Worm (Caenorhabditis elegans) whole organism, mixed stage, embryonic: ENCODE results near the gene srab-20.

Source experiments
- elt-3 ChIP-seq: fragments of 150-350 bp; optimal IDR thresholded peaks from 2 replicates; lab custom pipeline; 2014; ENCODE audit warnings: missing biosample characterization, missing genetic modification characterization
- mep-1 ChIP-seq: fragments of 150-350 bp; optimal IDR thresholded peaks from 2 replicates; lab custom pipeline; 2017; ENCODE audit warnings: missing biosample characterization, missing genetic modification reagents, missing genetic modification characterization, inconsistent platforms
- mls-2 ChIP-seq: sonication (generic microtip); optimal IDR thresholded peaks from 2 replicates; lab custom pipeline; 2016; ENCODE audit warnings: mild to moderate bottlenecking, missing genetic modification characterization, moderate library complexity, missing compliant biosample characterization
- nhr-12 ChIP-seq: fragments of 150-350 bp; optimal IDR thresholded peaks from 2 replicates; lab custom pipeline; 2014; ENCODE audit warnings: missing biosample characterization, missing genetic modification characterization
- nhr-237 ChIP-seq: fragments of 150-350 bp; optimal IDR thresholded peaks from 2 replicates; lab custom pipeline; 2014; ENCODE audit warnings: missing biosample characterization, missing genetic modification characterization
- nhr-28 ChIP-seq: fragments of 150-350 bp; optimal IDR thresholded peaks from 2 replicates; lab custom pipeline; 2014; ENCODE audit warnings: missing biosample characterization, missing genetic modification characterization
- nhr-76 ChIP-seq: sonication (generic microtip); optimal IDR thresholded peaks from 2 replicates; lab custom pipeline; 2017; ENCODE audit warnings: missing biosample characterization, missing genetic modification characterization
- pha-4 ChIP-seq: fragments of 150-350 bp; optimal IDR thresholded peaks from 2 replicates; lab custom pipeline; 2018; ENCODE audit warnings: missing biosample characterization, missing genetic modification reagents, missing genetic modification characterization
- snpc-4 ChIP-seq: fragments of 150-350 bp; optimal IDR thresholded peaks from 2 replicates; lab custom pipeline; 2014; ENCODE audit warnings: missing biosample characterization, missing genetic modification characterization
- tbx-8 ChIP-seq: fragments of 200-800 bp; sonication (Bioruptor generic); optimal IDR thresholded peaks from 2 replicates; lab custom pipeline; 2018; ENCODE audit warnings: mild to moderate bottlenecking, missing genetic modification characterization, moderate library complexity, missing compliant biosample characterization
- zip-8 ChIP-seq: fragments of 150-350 bp; optimal IDR thresholded peaks from 2 replicates; lab custom pipeline; 2014; ENCODE audit warnings: missing biosample characterization, missing genetic modification characterization

DNA sequence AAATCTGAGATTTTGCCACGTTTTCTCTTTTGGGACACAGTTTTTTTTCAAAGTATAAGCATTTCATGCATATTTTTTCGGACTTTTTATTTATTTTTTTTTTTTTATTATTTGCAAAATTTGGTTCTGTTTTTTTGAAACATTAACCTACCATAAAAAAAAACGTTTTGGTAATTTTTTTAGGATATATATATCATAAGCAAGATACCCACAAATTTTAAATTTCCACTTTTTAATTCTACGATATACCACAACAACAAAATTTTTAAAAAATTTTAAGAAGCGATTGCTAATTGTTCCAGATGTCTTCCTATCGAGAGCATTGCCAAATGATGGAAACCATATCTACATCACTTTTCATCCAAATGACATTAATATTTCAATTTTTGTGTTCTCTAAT lies at the start of gene srab-20:
- TF ChIP-seq mep-1 (tag; lab: Kevin White, UChicago) = no peak
- no peak for TF ChIP-seq elt-3
- no peak for TF ChIP-seq snpc-4 (tag; lab: Kevin White, UChicago)
- no peak for TF ChIP-seq zip-8
- TF ChIP-seq tbx-8 (GFP tag; lab: Kevin White, UChicago) = no peak
- TF ChIP-seq mls-2 (tag; lab: Kevin White, UChicago) = no peak
- no peak for TF ChIP-seq nhr-28 (tag; lab: Kevin White, UChicago)
- no peak for TF ChIP-seq nhr-76 (tag; lab: Kevin White, UChicago)
- TF ChIP-seq pha-4 (tag; lab: Kevin White, UChicago) = no peak
- no peak for TF ChIP-seq nhr-12 (tag; lab: Kevin White, UChicago)
- TF ChIP-seq nhr-237 = no peak
